Worm (Caenorhabditis elegans): ENCODE measurements around the gene C16D2.1.

C16D2.1 gene

DNA sequence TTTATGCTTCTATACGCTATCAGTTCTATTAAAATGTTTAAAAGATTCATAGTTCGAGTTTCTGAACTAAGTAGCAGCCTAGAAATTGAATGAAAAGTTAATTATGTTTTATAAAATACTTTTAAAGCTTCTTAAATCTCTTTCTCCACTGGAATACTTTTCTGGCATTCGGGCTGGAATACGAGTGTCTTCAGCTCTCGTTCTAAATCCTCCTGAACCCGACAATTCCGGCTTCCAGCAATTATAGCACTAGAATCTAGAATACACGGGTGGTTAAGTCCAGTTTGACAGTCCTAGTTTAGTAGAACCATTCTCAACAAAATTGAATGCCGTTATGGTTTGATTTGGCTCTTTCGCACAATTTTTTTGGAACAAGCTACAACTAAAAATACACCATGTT, 875 bp downstream of the C16D2.1 start:
- TF ChIP-seq che-1 (tag; optimal IDR thresholded peaks at IDR 0.05): no peak
- no peak for TF ChIP-seq ceh-30 (tag; optimal IDR thresholded peaks at IDR 0.05)
- no peak for TF ChIP-seq pag-3 (tag; optimal IDR thresholded peaks at IDR 0.05; ENCODE audit: borderline replicate concordance)
- no peak for TF ChIP-seq zip-5 (tag; optimal IDR thresholded peaks at IDR 0.05)
- TF ChIP-seq tbx-7 (tag; optimal IDR thresholded peaks at IDR 0.05): no peak
- no peak for TF ChIP-seq pqm-1 (tag; optimal IDR thresholded peaks at IDR 0.05)
- TF ChIP-seq rnt-1 (tag; optimal IDR thresholded peaks at IDR 0.05): no peak
- TF ChIP-seq ahr-1 (tag; optimal IDR thresholded peaks at IDR 0.05): no peak
- TF ChIP-seq ama-1 (optimal IDR thresholded peaks at IDR 0.05): no peak
- TF ChIP-seq unc-55 (GFP tag; optimal IDR thresholded peaks at IDR 0.05): no peak
- TF ChIP-seq lim-6 (tag; optimal IDR thresholded peaks at IDR 0.05): no peak
- no peak for TF ChIP-seq ttx-3 (tag; optimal IDR thresholded peaks at IDR 0.05)
- no peak for TF ChIP-seq fax-1 (tag; optimal IDR thresholded peaks at IDR 0.05)
- TF ChIP-seq T23F11.4 (GFP tag; optimal IDR thresholded peaks at IDR 0.05): no peak
- TF ChIP-seq elt-4 (tag; optimal IDR thresholded peaks at IDR 0.05): no peak
- no peak for TF ChIP-seq hlh-13 (GFP tag; optimal IDR thresholded peaks at IDR 0.05)
- no peak for TF ChIP-seq tbx-2 (tag; optimal IDR thresholded peaks at IDR 0.05)
- TF ChIP-seq fkh-6 (tag; optimal IDR thresholded peaks at IDR 0.05): no peak

DNA sequence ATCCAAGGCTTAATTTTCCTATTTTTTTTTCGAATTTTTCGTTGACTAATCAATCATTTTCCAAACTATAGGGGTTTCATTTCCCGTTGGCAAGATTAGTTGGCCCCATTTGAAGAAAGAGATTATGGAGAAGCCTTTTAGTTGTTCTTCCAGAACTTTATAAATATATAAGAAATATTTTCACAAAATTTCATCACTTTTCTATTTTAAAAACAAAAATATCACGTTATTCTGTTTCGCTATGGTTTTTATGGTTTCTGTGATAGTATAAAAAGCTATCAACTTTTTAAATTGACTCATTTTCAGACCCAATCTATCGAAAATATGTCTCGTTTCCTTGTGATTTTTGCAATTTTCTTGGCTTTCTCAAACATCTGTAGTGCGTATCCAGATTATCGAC, 4.4 kb downstream of the C16D2.1 start, which contains the start of gene nlp-78:
Gene nlp-78 (plus strand): TSS at position 301 of the 400 bp plus-strand sequence.
- no peak for TF ChIP-seq ama-1 (optimal IDR thresholded peaks at IDR 0.05)
- TF ChIP-seq pros-1 (tag; optimal IDR thresholded peaks at IDR 0.05): no peak
- no peak for TF ChIP-seq hlh-13 (GFP tag; optimal IDR thresholded peaks at IDR 0.05)
- TF ChIP-seq nfya-1 (tag; optimal IDR thresholded peaks at IDR 0.05): no peak
- no peak for TF ChIP-seq ceh-18 (tag; optimal IDR thresholded peaks at IDR 0.05)
- no peak for TF ChIP-seq pha-2 (tag; optimal IDR thresholded peaks at IDR 0.05)
- no peak for TF ChIP-seq lin-11 (tag; optimal IDR thresholded peaks at IDR 0.05)

DNA sequence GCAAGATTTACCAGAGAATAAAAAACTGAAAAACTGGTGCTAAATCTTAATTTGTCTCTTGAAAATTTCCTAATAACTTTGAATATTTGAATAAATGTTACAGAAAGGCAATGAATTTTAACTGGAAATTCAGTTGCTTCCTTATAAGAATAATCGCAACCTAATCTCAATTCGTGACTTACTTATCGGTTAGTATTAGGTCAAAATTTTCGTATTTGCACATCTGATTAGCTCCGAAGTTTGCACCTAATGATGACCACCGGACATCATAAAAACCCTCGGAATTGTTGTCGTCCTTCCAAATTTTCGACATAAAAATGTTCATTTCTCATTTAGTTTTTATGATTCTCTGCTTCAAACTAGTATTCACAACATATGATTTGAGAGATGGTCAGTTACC, 6.3 kb downstream of the C16D2.1 start, which contains the start of gene C16D2.3:
Gene C16D2.3 (plus strand): TSS at position 301 of the 400 bp plus-strand sequence.
- no peak for TF ChIP-seq fax-1 (tag; optimal IDR thresholded peaks at IDR 0.05)
- no peak for TF ChIP-seq che-1 (tag; optimal IDR thresholded peaks at IDR 0.05)
- no peak for TF ChIP-seq hlh-30 (tag; optimal IDR thresholded peaks at IDR 0.05; ENCODE audit: insufficient read depth)
- no peak for TF ChIP-seq unc-86 (tag; optimal IDR thresholded peaks at IDR 0.05)
- no peak for TF ChIP-seq hlh-15 (tag; optimal IDR thresholded peaks at IDR 0.05)
- no peak for TF ChIP-seq ceh-30 (tag; optimal IDR thresholded peaks at IDR 0.05)
- no peak for TF ChIP-seq gmeb-2 (tag; optimal IDR thresholded peaks at IDR 0.05)
- no peak for TF ChIP-seq ceh-18 (tag; optimal IDR thresholded peaks at IDR 0.05)
- TF ChIP-seq nfya-1 (tag; optimal IDR thresholded peaks at IDR 0.05): no peak
- no peak for TF ChIP-seq ceh-45 (GFP tag; IDR thresholded peaks at IDR 0.05)
- no peak for TF ChIP-seq ahr-1 (tag; optimal IDR thresholded peaks at IDR 0.05)
- no peak for TF ChIP-seq pat-9 (tag; optimal IDR thresholded peaks at IDR 0.05)
- no peak for TF ChIP-seq tbx-7 (tag; optimal IDR thresholded peaks at IDR 0.05)
- TF ChIP-seq eyg-1 (tag; optimal IDR thresholded peaks at IDR 0.05): no peak
- TF ChIP-seq T23F11.4 (GFP tag; optimal IDR thresholded peaks at IDR 0.05): no peak
- no peak for TF ChIP-seq dve-1 (tag; optimal IDR thresholded peaks at IDR 0.05)
- TF ChIP-seq tbx-2 (tag; optimal IDR thresholded peaks at IDR 0.05): no peak
- TF ChIP-seq npax-4 (tag; optimal IDR thresholded peaks at IDR 0.05): no peak
- no peak for TF ChIP-seq ceh-19 (GFP tag; optimal IDR thresholded peaks at IDR 0.05)

DNA sequence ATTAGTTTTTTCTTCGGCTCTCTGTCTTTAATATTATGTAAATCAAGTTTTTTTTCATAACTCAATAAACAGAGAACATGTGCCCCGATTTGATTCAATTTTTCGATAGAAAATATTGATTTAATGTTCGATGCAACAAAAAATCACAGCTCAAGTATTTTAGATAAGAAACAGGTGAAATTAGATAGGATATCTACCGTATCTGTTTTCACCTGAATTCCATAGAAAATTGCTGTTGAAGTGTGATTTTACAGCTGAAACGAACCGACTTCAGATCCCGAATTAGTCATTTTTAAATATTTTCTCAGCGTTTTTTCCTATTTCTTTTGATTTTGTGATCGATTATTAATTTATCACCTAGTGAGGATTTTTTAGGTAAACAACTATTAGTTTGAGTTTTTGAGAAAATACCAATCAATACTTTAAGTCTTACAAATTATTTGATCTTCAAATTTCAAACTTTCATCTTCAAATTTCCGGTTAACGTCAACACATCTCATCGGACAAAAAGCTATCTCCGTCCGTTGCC, 7.8 kb downstream of the C16D2.1 start, which contains the start of gene Y9C2UA.1:
Gene Y9C2UA.1 (plus strand): TSS at position 479 of the 529 bp plus-strand sequence.
- no peak for TF ChIP-seq ama-1 (optimal IDR thresholded peaks at IDR 0.05)
- no peak for TF ChIP-seq nhr-11 (tag; optimal IDR thresholded peaks at IDR 0.05)
- TF ChIP-seq gmeb-2 (tag; optimal IDR thresholded peaks at IDR 0.05): no peak
- TF ChIP-seq hlh-6 (tag; optimal IDR thresholded peaks at IDR 0.05): no peak
- TF ChIP-seq dmd-4 (tag; optimal IDR thresholded peaks at IDR 0.05; ENCODE audit: borderline replicate concordance): no peak
- no peak for TF ChIP-seq pha-4 (tag; optimal IDR thresholded peaks at IDR 0.05)
- TF ChIP-seq ceh-19 (GFP tag; optimal IDR thresholded peaks at IDR 0.05): no peak
- TF ChIP-seq mec-3 (tag; optimal IDR thresholded peaks at IDR 0.05; ENCODE audit: borderline replicate concordance): no peak

Data from whole organism, late embryonic.